Fruit fly (Drosophila melanogaster): ENCODE data around the gene ppk10.

Gene ppk10

DNA sequence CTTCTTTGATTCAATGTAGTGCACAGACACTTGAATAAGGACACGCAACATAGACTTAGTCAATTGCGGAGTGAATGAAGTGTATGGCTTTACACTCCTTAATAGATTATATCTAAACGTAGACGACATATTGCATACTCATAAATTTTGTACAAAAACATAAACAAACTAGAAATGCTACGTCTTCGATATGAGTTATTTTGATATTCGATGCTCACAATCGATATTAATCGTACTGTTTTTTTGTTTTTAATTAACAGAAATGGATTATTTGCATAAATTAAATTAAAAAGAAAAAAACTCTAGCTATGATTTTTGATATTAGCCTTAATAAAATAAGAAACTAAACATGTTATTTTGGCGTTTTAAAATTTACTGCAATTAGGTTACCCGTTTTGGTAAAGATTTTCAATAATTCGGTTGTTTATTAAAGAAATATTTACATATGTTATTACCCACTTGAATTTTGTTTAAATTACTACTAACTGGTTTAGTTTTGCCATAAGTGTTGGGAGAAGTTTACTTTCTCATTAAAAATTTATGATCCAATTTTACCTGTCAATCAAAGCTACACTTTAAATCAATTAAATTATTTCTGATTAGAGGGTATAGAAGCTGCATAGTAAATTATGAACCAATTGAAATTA, 47.1 kb downstream of the ppk10 start, which contains the start of the genes CG17768, LSm-4 and Ir31a:
Gene CG17768 (minus strand): TSS at position 196 of the 647 bp plus-strand sequence.
Gene LSm-4 (minus strand): TSS at position 196 of the 647 bp plus-strand sequence.
Gene Ir31a (plus strand): TSS at position 558 of the 647 bp plus-strand sequence.
- TF ChIP-seq psq (optimal IDR thresholded peaks at IDR 0.05) (no peak), usp (GFP tag; optimal IDR thresholded peaks at IDR 0.05) (no peak), CG8478 (optimal IDR thresholded peaks at IDR 0.05) (no peak)

DNA sequence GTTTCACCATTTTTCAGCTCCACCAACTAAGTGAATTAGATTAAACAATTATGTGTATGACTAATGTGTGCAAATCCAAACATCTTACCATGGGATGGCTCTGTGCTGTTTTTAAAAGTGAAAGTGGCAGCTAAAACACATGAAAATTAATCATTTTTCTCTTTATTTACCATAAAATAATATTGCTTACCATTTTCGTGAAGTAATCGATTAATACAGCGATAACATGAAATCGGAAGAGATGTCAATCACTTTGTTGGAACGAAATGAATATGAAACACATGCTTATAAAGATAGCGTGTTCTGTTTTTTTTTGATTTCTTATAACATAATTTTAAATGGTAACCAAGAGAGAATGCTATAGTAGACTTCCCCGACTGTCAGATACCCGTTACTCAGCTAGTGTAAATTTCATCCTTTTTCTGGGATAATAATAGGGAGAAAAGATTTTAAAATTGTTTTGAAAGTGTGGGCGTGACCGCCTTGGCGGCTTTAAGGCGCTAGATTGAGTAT, 48.3 kb downstream of the ppk10 start:
- TF ChIP-seq CG8478 (optimal IDR thresholded peaks at IDR 0.05) (no peak), EcR (GFP tag; optimal IDR thresholded peaks at IDR 0.05) (no peak), pan (optimal IDR thresholded peaks at IDR 0.05) (no peak), Dll (optimal IDR thresholded peaks at IDR 0.05) (no peak), psq (optimal IDR thresholded peaks at IDR 0.05) (no peak), usp (GFP tag; optimal IDR thresholded peaks at IDR 0.05) (no peak)
